Worm (Caenorhabditis elegans) whole organism, late embryonic: ENCODE data around the gene T22F3.2.

Experiments used
- C08G9.2 ChIP-seq: sonication (generic microtip); optimal IDR thresholded peaks from 2 replicates; lab custom pipeline; 2016; ENCODE audit warnings: mild to moderate bottlenecking, missing genetic modification characterization, moderate library complexity, missing compliant biosample characterization
- ceh-14 ChIP-seq: sonication (generic microtip); optimal IDR thresholded peaks from 2 replicates; lab custom pipeline; 2016; ENCODE audit warnings: missing genotype, missing genetic modification characterization, missing compliant biosample characterization
- ceh-19 ChIP-seq: fragments of 200-800 bp; sonication (Bioruptor generic); optimal IDR thresholded peaks from 2 replicates; lab custom pipeline; 2018; ENCODE audit warnings: mild to moderate bottlenecking, missing genetic modification characterization, missing compliant biosample characterization
- ceh-31 ChIP-seq: sonication (generic microtip); optimal IDR thresholded peaks from 2 replicates; lab custom pipeline; 2016; ENCODE audit warnings: missing genetic modification characterization, missing compliant biosample characterization
- ceh-45 ChIP-seq: fragments of 200-800 bp; sonication (Bioruptor generic); IDR thresholded peaks from 2 replicates; pipeline ENCODE4 v1.3.6; 2022; ENCODE audit warnings: missing genetic modification reagents, missing genetic modification characterization, missing compliant biosample characterization
- elt-2 ChIP-seq: sonication (generic microtip); optimal IDR thresholded peaks from 2 replicates; lab custom pipeline; 2016; ENCODE audit warnings: missing genetic modification reagents, missing genetic modification characterization, missing compliant biosample characterization
- elt-4 ChIP-seq: sonication (generic microtip); optimal IDR thresholded peaks from 2 replicates; lab custom pipeline; 2016; ENCODE audit warnings: missing genetic modification characterization, missing compliant biosample characterization
- eyg-1 ChIP-seq: sonication (generic microtip); optimal IDR thresholded peaks from 2 replicates; lab custom pipeline; 2016; ENCODE audit warnings: missing genotype, missing genetic modification characterization, missing compliant biosample characterization
- nfya-1 ChIP-seq: sonication (generic microtip); optimal IDR thresholded peaks from 2 replicates; lab custom pipeline; 2017; ENCODE audit warnings: missing genetic modification characterization, mild to moderate bottlenecking, missing compliant biosample characterization, antibody characterized with exemption, moderate library complexity
- nhr-11 ChIP-seq: fragments of 150-350 bp; optimal IDR thresholded peaks from 2 replicates; lab custom pipeline; 2014; ENCODE audit warnings: missing biosample characterization, missing genetic modification characterization
- pha-4 ChIP-seq: fragments of 150-350 bp; optimal IDR thresholded peaks from 2 replicates; lab custom pipeline; 2018; ENCODE audit warnings: missing biosample characterization, missing genetic modification reagents, missing genetic modification characterization
- pqm-1 ChIP-seq: sonication (generic microtip); optimal IDR thresholded peaks from 2 replicates; lab custom pipeline; 2016; ENCODE audit warnings: missing genetic modification characterization, missing compliant biosample characterization
- sdc-2 ChIP-seq: sonication (generic microtip); optimal IDR thresholded peaks from 2 replicates; lab custom pipeline; 2016; ENCODE audit warnings: missing genotype, missing genetic modification characterization, missing compliant biosample characterization

ce11 chrV:3575759-3576158, 10.7 kb upstream of the T22F3.2 start, which contains the start of gene grl-27:
- TF ChIP-seq pha-4 (tag; lab: Kevin White, UChicago) = no peak
- no peak for TF ChIP-seq elt-2
- TF ChIP-seq ceh-31 (tag; lab: Kevin White, UChicago) = no peak
- TF ChIP-seq ceh-14 (tag; lab: Kevin White, UChicago) = no peak
- TF ChIP-seq nhr-11 (tag; lab: Kevin White, UChicago) = no peak
- no peak for TF ChIP-seq C08G9.2 (tag; lab: Kevin White, UChicago)
- no peak for TF ChIP-seq ceh-19
- no peak for TF ChIP-seq pqm-1 (tag; lab: Kevin White, UChicago)
- no peak for TF ChIP-seq ceh-45 (GFP tag; lab: Robert Waterston, UW)
- TF ChIP-seq sdc-2 (tag; lab: Kevin White, UChicago) = no peak
- no peak for TF ChIP-seq eyg-1 (tag; lab: Kevin White, UChicago)
- TF ChIP-seq elt-4 (tag; lab: Kevin White, UChicago) = no peak
- TF ChIP-seq nfya-1 (tag; lab: Kevin White, UChicago) = no peak
